Worm (Caenorhabditis elegans) whole organism, L1 larva: ENCODE data around the gene C45G9.11.
A peak's percentile ranks its signal among the peaks of the same experiment; 100 is the strongest.

ENCODE experiments used
- C16A3.4 ChIP-seq: fragments of 150-350 bp; optimal IDR thresholded peaks from 2 replicates; lab custom pipeline; 2014; ENCODE audit warnings: missing biosample characterization, missing genetic modification characterization
- F16B12.6 ChIP-seq: fragments of 150-350 bp; optimal IDR thresholded peaks from 2 replicates; lab custom pipeline; 2014; ENCODE audit warnings: missing biosample characterization, missing genetic modification characterization
- aly-2 ChIP-seq: fragments of 150-350 bp; optimal IDR thresholded peaks from 2 replicates; lab custom pipeline; 2014; ENCODE audit warnings: missing biosample characterization, missing genetic modification characterization
- blmp-1 ChIP-seq: fragments of 150-350 bp; optimal IDR thresholded peaks from 2 replicates; lab custom pipeline; 2014; ENCODE audit warnings: missing biosample characterization, missing genetic modification characterization
- ceh-82 ChIP-seq, 3 experiments: fragments of 150-350 bp in 1 of 3; sonication (generic microtip) in 2 of 3; optimal IDR thresholded peaks; 2 replicates each; lab custom pipeline; 2014 to 2017; ENCODE audit warnings: missing biosample characterization in 3 of 3, missing genetic modification characterization in 3 of 3
- ceh-90 ChIP-seq: sonication (generic microtip); optimal IDR thresholded peaks from 2 replicates; lab custom pipeline; 2016; ENCODE audit warnings: missing genetic modification characterization, missing compliant biosample characterization
- dpl-1 ChIP-seq, 3 experiments: fragments of 150-350 bp in 2 of 3; sonication (generic microtip) in 1 of 3; optimal IDR thresholded peaks; 2 replicates each; lab custom pipeline; 2014 to 2017; ENCODE audit warnings: missing biosample characterization in 3 of 3, missing genetic modification characterization in 3 of 3, missing genetic modification reagents in 3 of 3
- efl-1 ChIP-seq, 4 experiments: fragments of 150-350 bp; optimal IDR thresholded peaks in 3 of 4; peaks in 1 of 4; 1 replicate in 1 of 4; 2 replicates in 3 of 4; lab custom pipeline; 2014; ENCODE audit warnings: missing biosample characterization in 2 of 4, missing genetic modification characterization in 2 of 4, missing genetic modification reagents in 2 of 4
- fkh-8 ChIP-seq: sonication (generic microtip); optimal IDR thresholded peaks from 2 replicates; lab custom pipeline; 2016; ENCODE audit warnings: mild to moderate bottlenecking, missing genetic modification characterization, missing compliant biosample characterization
- irx-1 ChIP-seq: sonication (generic microtip); optimal IDR thresholded peaks from 2 replicates; lab custom pipeline; 2016; ENCODE audit warnings: missing genetic modification characterization, missing compliant biosample characterization
- isw-1 ChIP-seq: fragments of 200-800 bp; sonication (Bioruptor generic); IDR thresholded peaks from 2 replicates; pipeline ENCODE4 v1.3.6; 2022; ENCODE audit warnings: missing genetic modification characterization, missing compliant biosample characterization
- lin-13 ChIP-seq: fragments of 150-350 bp; optimal IDR thresholded peaks from 2 replicates; lab custom pipeline; 2014; ENCODE audit warnings: missing biosample characterization, missing genetic modification reagents, missing genetic modification characterization
- lin-14 ChIP-seq: fragments of 200-800 bp; sonication (Bioruptor generic); optimal IDR thresholded peaks from 2 replicates; lab custom pipeline; 2018; ENCODE audit warnings: mild to moderate bottlenecking, missing genetic modification characterization, moderate library complexity, missing compliant biosample characterization
- lin-15B ChIP-seq: fragments of 150-350 bp; sonication (generic microtip); optimal IDR thresholded peaks from 3 replicates; lab custom pipeline; 2014; ENCODE audit warnings: missing biosample characterization, missing genetic modification characterization
- lin-35 ChIP-seq, 2 experiments: fragments of 150-350 bp; optimal IDR thresholded peaks; 2 replicates each; lab custom pipeline; 2014; ENCODE audit warnings: missing biosample characterization in 2 of 2, missing genetic modification characterization in 2 of 2, missing genetic modification reagents in 2 of 2
- lin-39 ChIP-seq: fragments of 150-350 bp; optimal IDR thresholded peaks from 2 replicates; lab custom pipeline; 2014; ENCODE audit warnings: missing biosample characterization, missing genetic modification reagents, missing genetic modification characterization
- lir-3 ChIP-seq: sonication (generic microtip); optimal IDR thresholded peaks from 2 replicates; lab custom pipeline; 2016; ENCODE audit warnings: mild to moderate bottlenecking, missing genetic modification characterization, moderate library complexity, missing compliant biosample characterization; ENCODE audit not compliant: poor library complexity
- lsy-2 ChIP-seq, 2 experiments: fragments of 150-350 bp; optimal IDR thresholded peaks; 2 replicates each; lab custom pipeline; 2014; ENCODE audit warnings: missing biosample characterization in 2 of 2, missing genetic modification characterization in 2 of 2
- mdl-1 ChIP-seq, 2 experiments: fragments of 150-350 bp; optimal IDR thresholded peaks; 2 replicates each; lab custom pipeline; 2014 to 2017; ENCODE audit warnings: missing biosample characterization in 2 of 2, missing genetic modification characterization in 2 of 2, inconsistent platforms in 1 of 2
- mep-1 ChIP-seq: fragments of 150-350 bp; optimal IDR thresholded peaks from 2 replicates; lab custom pipeline; 2014; ENCODE audit warnings: missing biosample characterization, missing genetic modification characterization
- nhr-11 ChIP-seq: fragments of 150-350 bp; optimal IDR thresholded peaks from 2 replicates; lab custom pipeline; 2014; ENCODE audit warnings: missing biosample characterization, missing genetic modification characterization
- nhr-19 ChIP-seq: fragments of 200-800 bp; sonication (Bioruptor generic); conservative IDR thresholded peaks from 2 replicates; pipeline ENCODE4 v1.3.6; 2022; ENCODE audit warnings: missing genetic modification characterization, missing compliant biosample characterization
- nhr-20 ChIP-seq: sonication (generic microtip); optimal IDR thresholded peaks from 2 replicates; lab custom pipeline; 2016; ENCODE audit warnings: mild to moderate bottlenecking, missing genetic modification characterization, missing compliant biosample characterization
- nhr-237 ChIP-seq: fragments of 150-350 bp; optimal IDR thresholded peaks from 2 replicates; lab custom pipeline; 2014; ENCODE audit warnings: missing biosample characterization, missing genetic modification characterization
- nhr-28 ChIP-seq: fragments of 150-350 bp; optimal IDR thresholded peaks from 2 replicates; lab custom pipeline; 2014; ENCODE audit warnings: missing biosample characterization, missing genetic modification characterization
- nhr-71 ChIP-seq: sonication (generic microtip); optimal IDR thresholded peaks from 2 replicates; lab custom pipeline; 2016; ENCODE audit warnings: mild to moderate bottlenecking, missing genetic modification characterization, moderate library complexity, missing compliant biosample characterization
- nhr-77 ChIP-seq: fragments of 150-350 bp; optimal IDR thresholded peaks from 2 replicates; lab custom pipeline; 2014; ENCODE audit warnings: missing biosample characterization, missing genetic modification characterization
- nhr-84 ChIP-seq: sonication (generic microtip); optimal IDR thresholded peaks from 2 replicates; lab custom pipeline; 2017; ENCODE audit warnings: missing biosample characterization, missing genetic modification characterization
- nhr-85 ChIP-seq: sonication (generic microtip); peaks from one replicate; lab custom pipeline; 2016; ENCODE audit warnings: missing genetic modification characterization, inconsistent platforms, missing compliant biosample characterization
- nhr-90 ChIP-seq: sonication (generic microtip); optimal IDR thresholded peaks from 2 replicates; lab custom pipeline; 2016; ENCODE audit warnings: mild to moderate bottlenecking, missing genetic modification characterization, missing compliant biosample characterization; ENCODE audit not compliant: poor library complexity
- pqm-1 ChIP-seq: sonication (generic microtip); optimal IDR thresholded peaks from 3 replicates; lab custom pipeline; 2017; ENCODE audit warnings: missing biosample characterization, missing genetic modification characterization
- rnt-1 ChIP-seq: sonication (generic microtip); optimal IDR thresholded peaks from 2 replicates; lab custom pipeline; 2016; ENCODE audit warnings: mild to moderate bottlenecking, missing genetic modification characterization, moderate library complexity, missing compliant biosample characterization
- skn-1 ChIP-seq: fragments of 150-350 bp; optimal IDR thresholded peaks from 2 replicates; lab custom pipeline; 2014; ENCODE audit warnings: missing biosample characterization, missing genetic modification characterization
- snpc-4 ChIP-seq: fragments of 150-350 bp; optimal IDR thresholded peaks from 2 replicates; lab custom pipeline; 2014; ENCODE audit warnings: missing biosample characterization, missing genetic modification characterization
- snu-23 ChIP-seq: sonication (generic microtip); optimal IDR thresholded peaks from 2 replicates; lab custom pipeline; 2016; ENCODE audit warnings: missing genetic modification characterization, missing compliant biosample characterization
- sox-4 ChIP-seq: sonication (generic microtip); optimal IDR thresholded peaks from 2 replicates; lab custom pipeline; 2016; ENCODE audit warnings: missing genetic modification characterization, missing compliant biosample characterization
- sptf-1 ChIP-seq: fragments of 150-350 bp; optimal IDR thresholded peaks from 2 replicates; lab custom pipeline; 2014; ENCODE audit warnings: missing biosample characterization, missing genetic modification characterization
- sup-37 ChIP-seq: fragments of 200-800 bp; sonication (Bioruptor generic); optimal IDR thresholded peaks from 2 replicates; lab custom pipeline; 2018; ENCODE audit warnings: mild to moderate bottlenecking, missing genetic modification characterization, missing compliant biosample characterization
- swsn-7 ChIP-seq: sonication (generic microtip); optimal IDR thresholded peaks from 2 replicates; lab custom pipeline; 2016; ENCODE audit warnings: missing genetic modification characterization, missing compliant biosample characterization
- tbx-2 ChIP-seq: sonication (generic microtip); optimal IDR thresholded peaks from 2 replicates; lab custom pipeline; 2016; ENCODE audit warnings: missing genetic modification characterization, missing compliant biosample characterization
- unc-30 ChIP-seq: sonication (generic microtip); optimal IDR thresholded peaks from 2 replicates; lab custom pipeline; 2017; ENCODE audit warnings: missing biosample characterization, missing genetic modification characterization
- unc-62 ChIP-seq: fragments of 150-350 bp; optimal IDR thresholded peaks from 2 replicates; lab custom pipeline; 2014; ENCODE audit warnings: missing biosample characterization, missing genetic modification reagents, missing genetic modification characterization
- xbp-1 ChIP-seq: sonication (generic microtip); optimal IDR thresholded peaks from 2 replicates; lab custom pipeline; 2016; ENCODE audit warnings: missing genetic modification characterization, missing compliant biosample characterization
- zip-4 ChIP-seq: fragments of 200-800 bp; sonication (Bioruptor generic); optimal IDR thresholded peaks from 2 replicates; lab custom pipeline; 2018; ENCODE audit warnings: mild to moderate bottlenecking, missing genetic modification characterization, moderate library complexity, missing compliant biosample characterization
- ztf-11 ChIP-seq, 2 experiments: sonication (generic microtip); optimal IDR thresholded peaks; 2 replicates each; lab custom pipeline; 2016 to 2017; ENCODE audit warnings: missing genetic modification characterization in 2 of 2, missing biosample characterization in 1 of 2, missing compliant biosample characterization in 1 of 2

Gene C45G9.11

DNA sequence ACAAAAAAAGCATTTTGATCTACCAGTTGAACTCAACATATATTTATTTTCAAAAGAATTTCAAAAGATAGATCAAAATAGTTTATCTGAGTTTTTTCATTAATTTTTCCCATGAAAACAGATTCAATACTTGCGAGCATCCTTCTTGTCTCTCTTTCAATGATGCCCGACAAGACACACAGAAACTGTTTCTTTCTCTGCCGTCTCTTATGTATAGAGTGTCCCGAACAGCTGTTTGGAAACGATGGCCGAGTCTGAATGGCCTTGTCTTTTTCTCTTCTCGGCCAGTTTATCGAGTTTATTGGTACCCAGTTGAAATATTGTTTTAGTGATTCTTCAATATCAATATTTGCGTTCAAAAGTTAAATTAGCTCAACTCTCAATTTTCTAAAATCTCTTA, 40.2 kb upstream of the C45G9.11 start:
- TF ChIP-seq efl-1 (optimal IDR thresholded peaks at IDR 0.05; lab: Kevin White, UChicago): peak; percentile 76 to 80
- peak; percentile 71 to 94 for TF ChIP-seq efl-1 (GFP tag; optimal IDR thresholded peaks at IDR 0.05 in 1 of 2; lab: Kevin White, UChicago)
- TF ChIP-seq zip-4 (GFP tag; lab: Kevin White, UChicago): no peak
- peak; percentile 65 for TF ChIP-seq tbx-2 (tag; lab: Kevin White, UChicago)
- TF ChIP-seq lin-13: peak; percentile 13
- peak; percentile 63 for TF ChIP-seq nhr-19
- TF ChIP-seq nhr-85: peak; percentile 54
- peak; percentile 9 for TF ChIP-seq F16B12.6
- no peak for TF ChIP-seq nhr-237 (tag; lab: Kevin White, UChicago)
- TF ChIP-seq blmp-1 (tag; lab: Kevin White, UChicago): peak; percentile 3
- peak; percentile 72 to 78 for TF ChIP-seq lsy-2 (tag; optimal IDR thresholded peaks at IDR 0.05; lab: Kevin White, UChicago)
- no peak for TF ChIP-seq lin-39 (tag; lab: Kevin White, UChicago)
- peak; percentile 85 for TF ChIP-seq lir-3
- TF ChIP-seq irx-1 (tag; lab: Kevin White, UChicago): peak; percentile 36
- TF ChIP-seq nhr-90 (tag; lab: Kevin White, UChicago): peak; percentile 57
- TF ChIP-seq mdl-1 (tag; optimal IDR thresholded peaks at IDR 0.05; lab: Kevin White, UChicago): no peak
- TF ChIP-seq aly-2 (tag; lab: Kevin White, UChicago): no peak
- TF ChIP-seq ceh-90: peak; percentile 59
- TF ChIP-seq unc-62: no peak
- TF ChIP-seq ztf-11 (tag; optimal IDR thresholded peaks at IDR 0.05; lab: Kevin White, UChicago): peak in 1 of 2 experiments; percentile 1
- TF ChIP-seq dpl-1 (GFP tag; optimal IDR thresholded peaks at IDR 0.05; lab: Kevin White, UChicago): peak; percentile 55 to 69 (median 68)
- TF ChIP-seq nhr-84 (tag; lab: Kevin White, UChicago): no peak
- TF ChIP-seq sptf-1 (tag; lab: Kevin White, UChicago): no peak
- TF ChIP-seq nhr-20: peak; percentile 74
- peak; percentile 73 for TF ChIP-seq mep-1 (tag; lab: Kevin White, UChicago)
- TF ChIP-seq fkh-8 (tag; lab: Kevin White, UChicago): peak; percentile 40
- TF ChIP-seq rnt-1 (tag; lab: Kevin White, UChicago): peak; percentile 95
- TF ChIP-seq nhr-77 (tag; lab: Kevin White, UChicago): peak; percentile 25
- peak; percentile 86 for TF ChIP-seq nhr-71 (tag; lab: Kevin White, UChicago)
- TF ChIP-seq ceh-82 (tag; optimal IDR thresholded peaks at IDR 0.05; lab: Kevin White, UChicago): peak; percentile 29 to 77 (median 46)
- no peak for TF ChIP-seq unc-30 (tag; lab: Kevin White, UChicago)
- peak; percentile 40; the same call in 1 of the 2 replicates for TF ChIP-seq isw-1 (GFP tag; lab: Robert Waterston, UW)
- TF ChIP-seq skn-1 (tag; lab: Kevin White, UChicago): no peak
- TF ChIP-seq swsn-7: peak; percentile 52
- peak; percentile 43 for TF ChIP-seq xbp-1 (tag; lab: Kevin White, UChicago)
- TF ChIP-seq snu-23 (GFP tag; lab: Kevin White, UChicago): peak; percentile 77
- no peak for TF ChIP-seq nhr-11 (tag; lab: Kevin White, UChicago)
- peak; percentile 65 to 66 for TF ChIP-seq lin-35 (GFP tag; optimal IDR thresholded peaks at IDR 0.05; lab: Kevin White, UChicago)
- peak; percentile 90 for TF ChIP-seq lin-14
- peak; percentile 46 for TF ChIP-seq lin-15B
- TF ChIP-seq C16A3.4 (tag; lab: Kevin White, UChicago): peak; percentile 36
- no peak for TF ChIP-seq sup-37 (GFP tag; lab: Kevin White, UChicago)
- peak; percentile 43 for TF ChIP-seq snpc-4 (tag; lab: Kevin White, UChicago)
- no peak for TF ChIP-seq nhr-28 (tag; lab: Kevin White, UChicago)
- TF ChIP-seq pqm-1: no peak
- peak; percentile 36 for TF ChIP-seq sox-4 (tag; lab: Kevin White, UChicago)
